Worm (Caenorhabditis elegans) whole organism, L2 larva: ENCODE measurements around the gene try-12.

Experiments
- C34F6.9 ChIP-seq: fragments of 150-350 bp; optimal IDR thresholded peaks from 2 replicates; lab custom pipeline; 2014; ENCODE audit warnings: missing biosample characterization, missing genetic modification characterization
- F13H6.1 ChIP-seq: sonication (generic microtip); optimal IDR thresholded peaks from 2 replicates; lab custom pipeline; 2016; ENCODE audit warnings: missing genetic modification characterization, missing compliant biosample characterization
- alr-1 ChIP-seq: fragments of 150-350 bp; optimal IDR thresholded peaks from 2 replicates; lab custom pipeline; 2014; ENCODE audit warnings: missing biosample characterization, missing genetic modification characterization
- ama-1 ChIP-seq: fragments of 150-350 bp; optimal IDR thresholded peaks from 2 replicates; lab custom pipeline; 2018; ENCODE audit warnings: inconsistent platforms
- blmp-1 ChIP-seq: sonication (generic microtip); optimal IDR thresholded peaks from 2 replicates; lab custom pipeline; 2017; ENCODE audit warnings: missing genetic modification characterization, mild to moderate bottlenecking, missing compliant biosample characterization, antibody characterized with exemption, moderate library complexity; ENCODE audit not compliant: insufficient read depth
- ceh-16 ChIP-seq: fragments of 150-350 bp; optimal IDR thresholded peaks from 2 replicates; lab custom pipeline; 2014; ENCODE audit warnings: missing biosample characterization, missing genetic modification characterization
- ceh-82 ChIP-seq: fragments of 150-350 bp; optimal IDR thresholded peaks from 2 replicates; lab custom pipeline; 2014; ENCODE audit warnings: missing biosample characterization, missing genetic modification characterization
- crh-2 ChIP-seq: sonication (generic microtip); optimal IDR thresholded peaks from 2 replicates; lab custom pipeline; 2017; ENCODE audit warnings: missing biosample characterization, missing genetic modification characterization
- egl-27 ChIP-seq: sonication (generic microtip); optimal IDR thresholded peaks from 3 replicates; lab custom pipeline; 2017; ENCODE audit warnings: missing biosample characterization, missing genetic modification reagents, missing genetic modification characterization
- elt-1 ChIP-seq: fragments of 150-350 bp; optimal IDR thresholded peaks from 2 replicates; lab custom pipeline; 2014; ENCODE audit warnings: missing biosample characterization, missing genetic modification characterization
- fos-1 ChIP-seq: fragments of 150-350 bp; optimal IDR thresholded peaks from 2 replicates; lab custom pipeline; 2014; ENCODE audit warnings: missing biosample characterization, missing genetic modification characterization
- gmeb-1 ChIP-seq: fragments of 150-350 bp; optimal IDR thresholded peaks from 2 replicates; lab custom pipeline; 2014; ENCODE audit warnings: missing biosample characterization, missing genetic modification characterization
- lin-13 ChIP-seq: fragments of 150-350 bp; optimal IDR thresholded peaks from 2 replicates; lab custom pipeline; 2014; ENCODE audit warnings: missing biosample characterization, missing genetic modification reagents, missing genetic modification characterization
- lsy-2 ChIP-seq, 2 experiments: fragments of 150-350 bp in 1 of 2; sonication (generic microtip) in 1 of 2; optimal IDR thresholded peaks; 2 replicates each; lab custom pipeline; 2014 to 2017; ENCODE audit warnings: missing biosample characterization in 2 of 2, missing genetic modification characterization in 2 of 2
- mab-5 ChIP-seq: fragments of 150-350 bp; optimal IDR thresholded peaks from 2 replicates; lab custom pipeline; 2014; ENCODE audit warnings: missing biosample characterization, missing genetic modification characterization
- mdl-1 ChIP-seq, 2 experiments: fragments of 150-350 bp in 1 of 2; sonication (generic microtip) in 1 of 2; optimal IDR thresholded peaks; 2 replicates each; lab custom pipeline; 2017; ENCODE audit warnings: missing biosample characterization in 2 of 2, missing genetic modification characterization in 2 of 2
- nhr-10 ChIP-seq: sonication (generic microtip); optimal IDR thresholded peaks from 2 replicates; lab custom pipeline; 2017; ENCODE audit warnings: missing biosample characterization, missing genetic modification characterization
- nhr-11 ChIP-seq: fragments of 150-350 bp; optimal IDR thresholded peaks from 2 replicates; lab custom pipeline; 2014; ENCODE audit warnings: missing biosample characterization, missing genetic modification characterization
- nhr-129 ChIP-seq: fragments of 150-350 bp; optimal IDR thresholded peaks from 2 replicates; lab custom pipeline; 2014; ENCODE audit warnings: missing biosample characterization, missing genetic modification characterization
- nhr-21 ChIP-seq: fragments of 150-350 bp; optimal IDR thresholded peaks from 2 replicates; lab custom pipeline; 2014; ENCODE audit warnings: missing biosample characterization, missing genetic modification characterization
- nhr-23 ChIP-seq: fragments of 150-350 bp; optimal IDR thresholded peaks from 2 replicates; lab custom pipeline; 2014; ENCODE audit warnings: missing biosample characterization, missing genetic modification reagents, missing genetic modification characterization
- nhr-237 ChIP-seq: fragments of 150-350 bp; optimal IDR thresholded peaks from 2 replicates; lab custom pipeline; 2014; ENCODE audit warnings: missing biosample characterization, missing genetic modification characterization
- nhr-25 ChIP-seq: fragments of 150-350 bp; sonication (generic microtip); optimal IDR thresholded peaks from 3 replicates; lab custom pipeline; 2014; ENCODE audit warnings: missing biosample characterization, missing genetic modification characterization
- peb-1 ChIP-seq: fragments of 150-350 bp; optimal IDR thresholded peaks from 2 replicates; lab custom pipeline; 2014; ENCODE audit warnings: missing biosample characterization, missing genetic modification characterization
- sem-4 ChIP-seq: fragments of 150-350 bp; optimal IDR thresholded peaks from 2 replicates; lab custom pipeline; 2014; ENCODE audit warnings: missing biosample characterization, missing genetic modification reagents, missing genetic modification characterization
- skn-1 ChIP-seq: sonication (generic microtip); optimal IDR thresholded peaks from 2 replicates; lab custom pipeline; 2017; ENCODE audit warnings: missing biosample characterization, missing genetic modification characterization
- sma-9 ChIP-seq, 2 experiments: fragments of 150-350 bp in 1 of 2; sonication (generic microtip) in 1 of 2; optimal IDR thresholded peaks; 2 replicates each; lab custom pipeline; 2014 to 2016; ENCODE audit warnings: missing genetic modification characterization in 2 of 2, mild to moderate bottlenecking in 1 of 2, missing biosample characterization in 1 of 2, missing compliant biosample characterization in 1 of 2, missing genetic modification reagents in 1 of 2, moderate library complexity in 1 of 2
- unc-39 ChIP-seq: fragments of 150-350 bp; optimal IDR thresholded peaks from 2 replicates; lab custom pipeline; 2014; ENCODE audit warnings: missing biosample characterization, missing genetic modification characterization
- unc-55 ChIP-seq: fragments of 150-350 bp; sonication (generic microtip); optimal IDR thresholded peaks from 3 replicates; lab custom pipeline; 2014; ENCODE audit warnings: missing biosample characterization, missing genetic modification reagents, missing genetic modification characterization
- zag-1 ChIP-seq: fragments of 150-350 bp; optimal IDR thresholded peaks from 2 replicates; lab custom pipeline; 2014; ENCODE audit warnings: missing biosample characterization, missing genetic modification characterization
- ztf-11 ChIP-seq: sonication (generic microtip); optimal IDR thresholded peaks from 2 replicates; lab custom pipeline; 2017; ENCODE audit warnings: missing biosample characterization, missing genetic modification characterization
- ztf-4 ChIP-seq: fragments of 150-350 bp; optimal IDR thresholded peaks from 2 replicates; lab custom pipeline; 2014; ENCODE audit warnings: missing biosample characterization, missing genetic modification characterization

The try-12 gene

DNA sequence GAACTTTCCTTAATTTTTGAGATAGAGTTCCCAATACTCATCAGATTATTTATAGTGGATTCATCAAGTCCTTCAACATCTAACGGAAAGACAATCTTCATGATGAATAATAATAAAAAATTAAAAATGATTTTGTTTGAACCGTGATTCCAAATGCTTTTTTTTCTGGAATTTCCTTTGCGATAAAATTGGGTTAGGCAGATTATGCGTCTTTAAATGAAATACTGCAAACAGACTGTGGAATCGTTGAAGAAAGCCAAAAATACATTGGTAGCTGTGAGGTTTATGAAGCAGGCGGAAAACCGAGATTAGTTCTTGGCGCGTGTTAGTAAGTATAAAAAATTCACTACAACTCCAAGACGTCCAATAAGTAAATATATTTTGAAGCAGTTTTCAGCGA is 22.6 kb upstream of the try-12 start, which contains the start of gene srw-68:
TSS of gene srw-68 (minus strand) at position 101 of the 400 bp plus-strand sequence.
- TF ChIP-seq C34F6.9 (tag; lab: Kevin White, UChicago) (no peak), ceh-16 (tag; lab: Kevin White, UChicago) (no peak), mab-5 (no peak), nhr-237 (tag; lab: Kevin White, UChicago) (no peak), fos-1 (tag; lab: Kevin White, UChicago) (no peak), ztf-11 (no peak), nhr-23 (tag; lab: Kevin White, UChicago) (no peak), unc-55 (GFP tag; lab: Kevin White, UChicago) (no peak), elt-1 (tag; lab: Kevin White, UChicago) (no peak), blmp-1 (tag; lab: Kevin White, UChicago) (no peak)

DNA sequence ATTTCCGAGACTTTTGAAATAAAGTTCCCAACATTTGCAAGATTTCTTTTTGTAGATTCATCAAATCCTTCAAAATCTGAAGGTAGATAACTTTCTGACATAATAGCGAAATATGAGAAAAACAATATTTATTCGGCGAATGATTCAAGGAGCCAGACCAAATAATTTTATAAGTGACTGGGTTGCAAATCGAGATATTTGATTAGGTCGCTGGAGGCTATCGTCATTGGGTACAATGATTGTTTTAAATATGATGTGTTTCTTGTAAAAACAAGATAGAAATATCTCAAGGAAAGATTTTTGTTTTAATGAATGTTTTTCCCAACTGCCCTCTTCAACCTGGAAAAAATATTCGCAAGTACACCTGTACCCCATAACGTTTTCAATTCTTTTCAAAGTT is 20.3 kb upstream of the try-12 start, which contains the start of gene srw-69:
TSS of gene srw-69 (minus strand) at position 101 of the 400 bp plus-strand sequence.
- no peak for TF ChIP-seq blmp-1 (tag; lab: Kevin White, UChicago)
- TF ChIP-seq, all 48 proteins: peak for 0

DNA sequence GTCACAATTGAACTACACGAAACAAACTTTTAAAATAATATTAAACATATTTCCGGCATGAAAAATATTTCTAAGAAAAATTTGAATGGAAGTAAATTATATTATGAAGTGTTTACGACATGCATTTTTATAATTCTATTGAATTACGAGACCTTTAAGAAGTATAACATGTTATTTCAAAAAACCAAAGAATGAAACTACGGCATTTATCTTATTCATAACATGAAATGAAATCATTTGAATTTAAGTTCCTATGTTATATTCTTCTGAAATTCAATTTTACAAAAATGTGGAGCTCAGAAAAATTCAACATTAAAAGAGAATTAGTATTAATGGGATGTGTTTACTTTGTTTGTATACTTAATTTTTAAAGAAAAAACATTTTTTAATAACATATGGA is 18.1 kb upstream of the try-12 start, which contains the start of gene srw-71:
TSS of gene srw-71 (minus strand) at position 101 of the 400 bp plus-strand sequence.
- TF ChIP-seq ceh-82 (tag; lab: Kevin White, UChicago), result no peak
- no peak for TF ChIP-seq ama-1 (lab: Kevin White, UChicago)
- TF ChIP-seq gmeb-1 (tag; lab: Kevin White, UChicago), result no peak
- TF ChIP-seq peb-1 (tag; lab: Kevin White, UChicago), result no peak
- no peak for TF ChIP-seq ztf-4 (tag; lab: Kevin White, UChicago)
- TF ChIP-seq unc-55 (GFP tag; lab: Kevin White, UChicago), result no peak

DNA sequence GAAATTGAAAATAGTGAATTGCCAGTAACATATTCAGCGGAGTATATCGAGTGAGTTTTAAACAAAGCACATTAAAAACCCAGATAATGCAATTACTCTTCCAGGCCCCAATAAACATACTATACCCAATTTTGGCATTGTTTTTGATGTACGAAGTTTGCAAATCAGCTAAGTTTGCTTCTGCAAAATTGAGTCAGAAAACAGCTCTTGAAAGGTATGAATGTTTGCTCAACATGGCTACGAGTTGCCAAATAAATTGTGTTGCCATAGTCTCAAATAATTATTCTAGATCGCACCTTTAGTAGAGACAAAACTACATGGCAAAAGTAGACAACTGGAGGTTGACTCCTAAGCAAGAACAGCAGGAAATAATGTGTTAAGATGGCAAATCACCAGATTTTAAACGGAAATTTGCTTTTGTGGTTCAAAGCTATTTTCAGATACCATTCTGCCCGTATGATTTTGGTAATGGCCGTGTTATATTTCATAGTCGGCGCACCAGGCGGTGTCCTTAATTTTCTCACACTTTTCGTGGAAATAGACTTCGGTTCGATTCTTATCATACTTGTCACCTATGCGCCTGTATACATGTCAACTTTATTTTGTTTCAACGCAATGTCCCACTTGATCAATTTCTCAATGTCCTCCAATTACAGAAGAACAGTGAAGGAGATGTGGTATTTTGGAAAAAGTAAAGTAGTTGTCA is 16.6 kb upstream of the try-12 start:
- TF ChIP-seq gmeb-1 (tag; lab: Kevin White, UChicago) (no peak), nhr-129 (tag; lab: Kevin White, UChicago) (peak; percentile 10), nhr-21 (tag; lab: Kevin White, UChicago) (peak; percentile 33), ama-1 (lab: Kevin White, UChicago) (peak; percentile 82), nhr-25 (tag; lab: Kevin White, UChicago) (no peak), ztf-4 (tag; lab: Kevin White, UChicago) (peak; percentile 45)

DNA sequence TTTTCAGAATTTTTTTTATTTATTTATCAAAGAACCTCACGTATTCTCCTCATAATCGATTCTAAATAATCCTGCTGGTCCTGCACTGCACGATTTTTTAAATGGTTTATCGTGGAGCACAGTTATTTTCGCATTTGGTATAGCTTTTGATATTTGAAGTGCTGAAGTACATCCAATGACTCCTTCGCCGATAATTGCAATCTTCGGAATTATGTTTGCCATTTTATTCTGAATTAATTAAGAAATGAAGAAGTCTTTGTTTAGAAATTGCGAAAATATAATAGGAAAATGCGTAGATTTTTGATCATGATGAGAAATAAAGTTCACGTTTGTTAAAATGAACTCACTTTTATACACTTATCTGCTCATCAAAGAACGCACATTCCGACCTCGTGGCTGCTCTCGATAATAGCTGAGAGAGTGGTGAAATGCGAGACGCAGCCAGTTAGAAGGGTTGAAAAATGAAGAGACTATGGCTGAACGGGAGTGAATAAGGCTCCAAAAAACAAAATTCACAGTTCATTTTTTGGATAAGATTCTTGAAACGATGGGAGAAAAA is 14.3 kb upstream of the try-12 start:
- peak; percentile 64 for TF ChIP-seq F13H6.1
- TF ChIP-seq sma-9 (GFP tag; optimal IDR thresholded peaks at IDR 0.05; lab: Kevin White, UChicago), result peak; percentile 95
- TF ChIP-seq sma-9 (tag; optimal IDR thresholded peaks at IDR 0.05; lab: Kevin White, UChicago), result no peak
- TF ChIP-seq ztf-4 (tag; lab: Kevin White, UChicago), result peak; percentile 6
- no peak for TF ChIP-seq unc-55 (GFP tag; lab: Kevin White, UChicago)
- TF ChIP-seq nhr-129 (tag; lab: Kevin White, UChicago), result peak; percentile 48
- no peak for TF ChIP-seq lin-13 (GFP tag; lab: Kevin White, UChicago)
- TF ChIP-seq zag-1 (tag; lab: Kevin White, UChicago), result peak; percentile 37
- TF ChIP-seq nhr-11 (tag; lab: Kevin White, UChicago), result no peak
- TF ChIP-seq crh-2 (tag; lab: Kevin White, UChicago), result peak; percentile 78
- TF ChIP-seq nhr-25 (tag; lab: Kevin White, UChicago), result no peak
- peak; percentile 16 for TF ChIP-seq gmeb-1 (tag; lab: Kevin White, UChicago)
- peak; percentile 88 for TF ChIP-seq ama-1 (lab: Kevin White, UChicago)
- peak in 1 of 2 experiments; percentile 71 for TF ChIP-seq lsy-2 (tag; optimal IDR thresholded peaks at IDR 0.05; lab: Kevin White, UChicago)
- TF ChIP-seq alr-1 (tag; lab: Kevin White, UChicago), result no peak
- TF ChIP-seq skn-1 (tag; lab: Kevin White, UChicago), result peak; percentile 34
- TF ChIP-seq nhr-10 (tag; lab: Kevin White, UChicago), result no peak
- no peak for TF ChIP-seq egl-27
- TF ChIP-seq C34F6.9 (tag; lab: Kevin White, UChicago), result peak; percentile 76
- TF ChIP-seq mdl-1 (tag; optimal IDR thresholded peaks at IDR 0.05; lab: Kevin White, UChicago), result peak; percentile 87 to 88
- peak; percentile 46 for TF ChIP-seq sem-4 (tag; lab: Kevin White, UChicago)
- TF ChIP-seq fos-1 (tag; lab: Kevin White, UChicago), result peak; percentile 49
- no peak for TF ChIP-seq unc-39 (tag; lab: Kevin White, UChicago)
